Fruit fly (Drosophila melanogaster): ENCODE results near the gene His3.3B.
A peak's percentile ranks its signal among the peaks of the same experiment; 100 is the strongest.

His3.3B gene

dm6 chrX:9130243-9130642 is 26.2 kb downstream of the His3.3B start:
- TF ChIP-seq CG9139 (GFP tag; optimal IDR thresholded peaks at IDR 0.05) (no peak), CG3032 (tag; optimal IDR thresholded peaks at IDR 0.05) (no peak), CG32006 (GFP tag; optimal IDR thresholded peaks at IDR 0.05) (no peak)

dm6 chrX:9129436-9129835 is 27.0 kb downstream of the His3.3B start:
- TF ChIP-seq Eip93F (GFP tag; optimal IDR thresholded peaks at IDR 0.05) (no peak), fkh (GFP tag; optimal IDR thresholded peaks at IDR 0.05) (no peak), acj6 (GFP tag; optimal IDR thresholded peaks at IDR 0.05) (no peak), ss (GFP tag; optimal IDR thresholded peaks at IDR 0.05) (no peak), CG6276 (GFP tag; optimal IDR thresholded peaks at IDR 0.05) (no peak), CG7368 (GFP tag; optimal IDR thresholded peaks at IDR 0.05) (no peak), CG10631 (GFP tag; optimal IDR thresholded peaks at IDR 0.05) (no peak), Sox102F (GFP tag; optimal IDR thresholded peaks at IDR 0.05) (no peak), Eip78C (GFP tag) (no peak)

- TF ChIP-seq esn (GFP tag; optimal IDR thresholded peaks at IDR 0.05), result no peak
- no peak for TF ChIP-seq CG15336 (GFP tag; IDR thresholded peaks at IDR 0.05)
- TF ChIP-seq Hr39 (GFP tag; optimal IDR thresholded peaks at IDR 0.05), result no peak
- no peak for TF ChIP-seq net (GFP tag; optimal IDR thresholded peaks at IDR 0.05)
- no peak for TF ChIP-seq CG6808 (GFP tag; optimal IDR thresholded peaks at IDR 0.05)
- TF ChIP-seq CG7368 (GFP tag; optimal IDR thresholded peaks at IDR 0.05), result no peak
- TF ChIP-seq CG32006 (GFP tag; optimal IDR thresholded peaks at IDR 0.05), result no peak
- no peak for TF ChIP-seq CG11294 (GFP tag; IDR thresholded peaks at IDR 0.05)
- no peak for TF ChIP-seq Eip75B (GFP tag; optimal IDR thresholded peaks at IDR 0.05)
- no peak for TF ChIP-seq CG6163 (GFP tag; IDR thresholded peaks at IDR 0.05)
- TF ChIP-seq CG9139 (GFP tag; optimal IDR thresholded peaks at IDR 0.05), result no peak
- TF ChIP-seq dac (GFP tag; optimal IDR thresholded peaks at IDR 0.05), result no peak
- TF ChIP-seq Sox15 (GFP tag; optimal IDR thresholded peaks at IDR 0.05), result no peak
- TF ChIP-seq Sox102F (GFP tag; optimal IDR thresholded peaks at IDR 0.05), result no peak
- no peak for TF ChIP-seq pdm3 (GFP tag; optimal IDR thresholded peaks at IDR 0.05)
- TF ChIP-seq eg (GFP tag; IDR thresholded peaks at IDR 0.05), result no peak
- TF ChIP-seq acj6 (GFP tag; optimal IDR thresholded peaks at IDR 0.05), result no peak
Observed at dm6 chrX:9128012-9128280, 28.5 kb downstream of the His3.3B start.

dm6 chrX:9127264-9128011 is 29.0 kb downstream of the His3.3B start:
- TF ChIP-seq CG15336 (GFP tag; IDR thresholded peaks at IDR 0.05), result peak; percentile 35; the same call in 1 of the 2 replicates
- TF ChIP-seq CG32006 (GFP tag; optimal IDR thresholded peaks at IDR 0.05), result peak; percentile 41
- TF ChIP-seq eg (GFP tag; IDR thresholded peaks at IDR 0.05), result peak; percentile 48; the same call in 1 of the 3 replicates
- TF ChIP-seq Eip78C (GFP tag), result peak; percentile 11
- no peak for TF ChIP-seq topi (GFP tag; optimal IDR thresholded peaks at IDR 0.05)
- peak; percentile 22 for TF ChIP-seq Hr4 (GFP tag; optimal IDR thresholded peaks at IDR 0.05)

dm6 chrX:9122492-9122891 is 34.0 kb downstream of the His3.3B start:
- TF ChIP-seq ss (GFP tag; optimal IDR thresholded peaks at IDR 0.05) (peak in 1 of 2 experiments; percentile 19), Eip78C (GFP tag) (peak; percentile 54), CG15336 (GFP tag; IDR thresholded peaks at IDR 0.05) (no peak)

dm6 chrX:9120828-9121754 is 35.4 kb downstream of the His3.3B start:
- no peak for TF ChIP-seq CG1621 (tag; optimal IDR thresholded peaks at IDR 0.05)
- TF ChIP-seq Eip78C (GFP tag), result peak; percentile 83
- TF ChIP-seq Hr4 (GFP tag; optimal IDR thresholded peaks at IDR 0.05), result peak; percentile 46
- TF ChIP-seq CG8119 (GFP tag; IDR thresholded peaks at IDR 0.05), result peak; percentile 30; the same call in 1 of the 3 replicates
- peak; percentile 55 for TF ChIP-seq Sox102F (GFP tag; optimal IDR thresholded peaks at IDR 0.05)
- TF ChIP-seq cyc (GFP tag; optimal IDR thresholded peaks at IDR 0.05), result peak; percentile 44
- TF ChIP-seq Ets21C (GFP tag; optimal IDR thresholded peaks at IDR 0.05), result peak; percentile 26
- no peak for TF ChIP-seq CG3032 (tag; optimal IDR thresholded peaks at IDR 0.05)
- TF ChIP-seq CG6792 (GFP tag; optimal IDR thresholded peaks at IDR 0.05), result peak; percentile 4
- no peak for TF ChIP-seq CG11294 (GFP tag; IDR thresholded peaks at IDR 0.05)
- peak; percentile 18 for TF ChIP-seq spab (GFP tag; optimal IDR thresholded peaks at IDR 0.05)
- TF ChIP-seq Gug (GFP tag; IDR thresholded peaks at IDR 0.05), result no peak
- peak; percentile 42 for TF ChIP-seq Ets96B (tag; optimal IDR thresholded peaks at IDR 0.05)
- TF ChIP-seq CG10631 (GFP tag; optimal IDR thresholded peaks at IDR 0.05), result peak; percentile 31
- TF ChIP-seq Lpt (GFP tag; optimal IDR thresholded peaks at IDR 0.05), result no peak
- peak; percentile 38 for TF ChIP-seq Smox (GFP tag; optimal IDR thresholded peaks at IDR 0.05)
- peak; percentile 45 for TF ChIP-seq Hr39 (GFP tag; optimal IDR thresholded peaks at IDR 0.05)
- peak; percentile 30 for TF ChIP-seq CG10669 (GFP tag; optimal IDR thresholded peaks at IDR 0.05)
- TF ChIP-seq fd59A (GFP tag; optimal IDR thresholded peaks at IDR 0.05), result no peak
